Worm (Caenorhabditis elegans) whole organism, early embryonic: ENCODE measurements around the gene seb-3.

ENCODE experiments used
- B0310.2 ChIP-seq: sonication (generic microtip); optimal IDR thresholded peaks from 2 replicates; lab custom pipeline; 2016; ENCODE audit warnings: mild to moderate bottlenecking, missing genetic modification characterization, missing compliant biosample characterization
- F13C5.2 ChIP-seq: sonication (generic microtip); optimal IDR thresholded peaks from 2 replicates; lab custom pipeline; 2017; ENCODE audit warnings: mild to moderate bottlenecking, missing genetic modification characterization, inconsistent platforms, missing compliant biosample characterization
- aly-1 ChIP-seq: sonication (generic microtip); optimal IDR thresholded peaks from 2 replicates; lab custom pipeline; 2016; ENCODE audit warnings: missing genetic modification characterization, missing compliant biosample characterization
- ama-1 ChIP-seq: fragments of 150-350 bp; optimal IDR thresholded peaks from 2 replicates; lab custom pipeline; 2014
- ceh-13 ChIP-seq: fragments of 200-800 bp; sonication (Bioruptor generic); optimal IDR thresholded peaks from 2 replicates; lab custom pipeline; 2018; ENCODE audit warnings: mild to moderate bottlenecking, missing genetic modification characterization, missing compliant biosample characterization
- ceh-36 ChIP-seq: sonication (generic microtip); optimal IDR thresholded peaks from 2 replicates; lab custom pipeline; 2016; ENCODE audit warnings: missing genetic modification characterization, inconsistent platforms, missing compliant biosample characterization
- ets-7 ChIP-seq: sonication (generic microtip); optimal IDR thresholded peaks from 2 replicates; lab custom pipeline; 2016; ENCODE audit warnings: missing genotype, missing genetic modification characterization, missing compliant biosample characterization
- flt-1 ChIP-seq: fragments of 200-800 bp; sonication (Bioruptor generic); IDR thresholded peaks from 2 replicates; pipeline ENCODE4 v1.3.6; 2022; ENCODE audit warnings: missing genetic modification characterization, missing compliant biosample characterization
- hmbx-1 ChIP-seq: sonication (generic microtip); optimal IDR thresholded peaks from 2 replicates; lab custom pipeline; 2016; ENCODE audit warnings: mild to moderate bottlenecking, missing genetic modification characterization, missing compliant biosample characterization
- hmg-4 ChIP-seq: fragments of 200-800 bp; sonication (Bioruptor generic); optimal IDR thresholded peaks from 2 replicates; lab custom pipeline; 2018; ENCODE audit warnings: mild to moderate bottlenecking, missing genetic modification characterization, missing compliant biosample characterization
- hnd-1 ChIP-seq: sonication (generic microtip); optimal IDR thresholded peaks from 2 replicates; lab custom pipeline; 2016; ENCODE audit warnings: missing genetic modification characterization, missing compliant biosample characterization
- pes-1 ChIP-seq: fragments of 200-800 bp; sonication (Bioruptor generic); IDR thresholded peaks from 2 replicates; pipeline ENCODE4 v1.3.6; 2022; ENCODE audit warnings: missing genetic modification reagents, missing genetic modification characterization, missing compliant biosample characterization
- scrt-1 ChIP-seq: fragments of 200-800 bp; sonication (Bioruptor generic); IDR thresholded peaks from 2 replicates; pipeline ENCODE4 v1.3.6; 2022; ENCODE audit warnings: missing genetic modification characterization, missing compliant biosample characterization
- sea-1 ChIP-seq: fragments of 200-800 bp; sonication (Bioruptor generic); conservative IDR thresholded peaks from 2 replicates; pipeline ENCODE4 v1.3.6; 2022; ENCODE audit warnings: missing genetic modification characterization, missing compliant biosample characterization
- tbx-11 ChIP-seq: fragments of 200-800 bp; sonication (Bioruptor generic); IDR thresholded peaks from 2 replicates; pipeline ENCODE4 v1.3.6; 2022; ENCODE audit warnings: missing genetic modification characterization, missing compliant biosample characterization
- tbx-37 ChIP-seq: fragments of 200-800 bp; sonication (Bioruptor generic); conservative IDR thresholded peaks from 2 replicates; pipeline ENCODE4 v1.3.6; 2022; ENCODE audit warnings: missing genetic modification reagents, missing genetic modification characterization, missing compliant biosample characterization
- tra-4 ChIP-seq: sonication (generic microtip); optimal IDR thresholded peaks from 2 replicates; lab custom pipeline; 2017; ENCODE audit warnings: missing genetic modification characterization, missing compliant biosample characterization

The seb-3 gene

ce11 chrX:14993744-14994143 lies 32.4 kb upstream of the seb-3 start:
- no peak for TF ChIP-seq hmbx-1 (tag; lab: Kevin White, UChicago)
- no peak for TF ChIP-seq hmg-4 (GFP tag; lab: Kevin White, UChicago)
- no peak for TF ChIP-seq tbx-11 (GFP tag; lab: Robert Waterston, UW)
- no peak for TF ChIP-seq ceh-36 (tag; lab: Kevin White, UChicago)
- TF ChIP-seq sea-1 (GFP tag; lab: Robert Waterston, UW): no peak
- no peak for TF ChIP-seq tbx-37
- TF ChIP-seq F13C5.2: no peak
- no peak for TF ChIP-seq aly-1 (tag; lab: Kevin White, UChicago)
- TF ChIP-seq ama-1 (lab: Kevin White, UChicago): no peak
- no peak for TF ChIP-seq B0310.2 (tag; lab: Kevin White, UChicago)
- TF ChIP-seq flt-1 (GFP tag; lab: Robert Waterston, UW): no peak
- TF ChIP-seq tra-4 (tag; lab: Kevin White, UChicago): no peak
- no peak for TF ChIP-seq pes-1 (GFP tag; lab: Robert Waterston, UW)
- TF ChIP-seq ceh-13 (GFP tag; lab: Kevin White, UChicago): no peak
- TF ChIP-seq scrt-1: no peak

DNA sequence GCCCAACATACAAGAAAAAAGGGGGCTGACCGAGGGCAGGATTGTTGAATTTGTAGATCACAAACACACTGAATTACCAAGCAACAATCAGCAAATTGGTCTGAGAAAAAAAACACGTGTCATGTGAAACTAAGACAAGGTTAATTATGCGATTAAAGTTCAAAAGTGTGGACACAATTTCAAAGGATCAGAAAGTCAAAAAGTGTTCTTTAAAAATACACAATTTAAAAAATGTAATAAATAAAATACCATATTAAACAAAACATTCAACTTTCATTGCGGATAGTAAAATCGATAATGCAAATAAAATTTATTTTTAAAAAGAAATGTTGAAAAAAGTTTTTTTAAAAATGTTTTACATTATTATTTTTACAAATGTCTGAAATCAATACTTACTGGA lies 27.0 kb upstream of the seb-3 start, which contains the start of gene cutl-3:
TSS of gene cutl-3 (minus strand) at position 101 of the 400 bp plus-strand sequence.
- TF ChIP-seq hmg-4 (GFP tag; lab: Kevin White, UChicago) (no peak), tra-4 (tag; lab: Kevin White, UChicago) (no peak), pes-1 (GFP tag; lab: Robert Waterston, UW) (no peak), sea-1 (GFP tag; lab: Robert Waterston, UW) (no peak), B0310.2 (tag; lab: Kevin White, UChicago) (no peak), ceh-13 (GFP tag; lab: Kevin White, UChicago) (no peak), scrt-1 (no peak), hnd-1 (tag; lab: Kevin White, UChicago) (no peak), hmbx-1 (tag; lab: Kevin White, UChicago) (no peak), flt-1 (GFP tag; lab: Robert Waterston, UW) (no peak), ets-7 (no peak)

DNA sequence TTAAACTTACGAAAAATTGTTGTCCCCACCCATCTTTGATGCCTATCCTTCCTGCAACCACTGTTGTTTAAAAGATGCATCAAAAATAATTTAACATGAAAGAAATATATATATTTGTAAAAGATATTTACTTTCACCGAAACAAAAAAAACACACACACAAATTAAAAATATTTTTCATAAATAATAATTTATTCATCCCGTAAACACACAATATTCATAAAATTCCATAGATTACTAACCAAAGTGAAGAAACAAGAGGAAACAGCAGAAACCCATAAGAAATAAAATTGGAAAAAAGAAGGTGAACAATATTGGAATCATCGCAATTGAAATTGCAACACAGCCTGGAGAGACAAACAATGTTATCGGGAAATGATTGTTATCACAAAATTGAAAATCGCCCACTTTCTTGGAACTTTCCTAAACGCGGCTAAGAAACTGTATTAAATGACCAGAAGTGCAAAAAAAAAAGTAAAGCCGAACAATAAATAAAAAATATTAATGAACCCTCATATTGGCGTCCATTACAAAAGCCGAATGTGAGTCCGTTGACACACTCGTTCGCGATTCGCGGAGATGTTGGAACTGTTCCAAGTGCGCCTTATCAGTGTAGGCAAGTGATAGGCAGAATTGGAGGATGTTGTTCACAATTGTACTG lies 22.1 kb upstream of the seb-3 start, which contains the start of gene slc-25A18.1:
TSS of gene slc-25A18.1 (minus strand) at position 51 of the 660 bp plus-strand sequence.
- no peak for TF ChIP-seq ets-7
- no peak for TF ChIP-seq hmg-4 (GFP tag; lab: Kevin White, UChicago)
- TF ChIP-seq F13C5.2: no peak
- TF ChIP-seq scrt-1: no peak
- no peak for TF ChIP-seq aly-1 (tag; lab: Kevin White, UChicago)
- TF ChIP-seq hnd-1 (tag; lab: Kevin White, UChicago): no peak
- TF ChIP-seq flt-1 (GFP tag; lab: Robert Waterston, UW): no peak
- no peak for TF ChIP-seq tra-4 (tag; lab: Kevin White, UChicago)
- TF ChIP-seq ceh-13 (GFP tag; lab: Kevin White, UChicago): no peak
- TF ChIP-seq B0310.2 (tag; lab: Kevin White, UChicago): no peak
- no peak for TF ChIP-seq tbx-11 (GFP tag; lab: Robert Waterston, UW)
- no peak for TF ChIP-seq tbx-37
- TF ChIP-seq hmbx-1 (tag; lab: Kevin White, UChicago): no peak
- no peak for TF ChIP-seq sea-1 (GFP tag; lab: Robert Waterston, UW)
- TF ChIP-seq ama-1 (lab: Kevin White, UChicago): no peak
- no peak for TF ChIP-seq pes-1 (GFP tag; lab: Robert Waterston, UW)
- TF ChIP-seq ceh-36 (tag; lab: Kevin White, UChicago): no peak

DNA sequence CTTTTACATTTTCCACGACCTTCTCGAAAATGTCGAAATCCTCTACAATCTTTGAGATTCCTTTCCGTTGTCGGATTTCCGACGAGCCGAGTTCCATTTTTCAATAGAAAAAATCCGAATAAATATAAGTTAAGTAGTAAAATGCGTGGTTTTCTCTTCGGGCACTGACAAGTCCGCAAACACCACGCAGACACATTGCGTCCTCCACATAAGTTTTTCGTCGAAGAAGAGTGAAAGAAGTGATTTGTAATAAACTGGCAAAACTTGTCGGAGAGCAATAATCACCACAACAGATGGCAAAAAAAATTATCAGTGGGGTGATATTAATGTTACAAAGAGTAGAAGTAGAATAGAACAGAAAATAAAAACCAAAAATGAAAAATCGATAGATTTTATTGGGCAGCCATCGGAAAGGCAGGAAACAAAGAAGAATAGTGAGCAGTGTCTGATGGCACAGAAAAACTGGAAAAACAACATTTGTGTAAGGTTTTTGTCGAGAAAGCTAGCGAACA lies 19.2 kb upstream of the seb-3 start, which contains the start of gene ergi-2:
TSS of gene ergi-2 (minus strand) at position 462 of the 512 bp plus-strand sequence.
- no peak for TF ChIP-seq ceh-13 (GFP tag; lab: Kevin White, UChicago)
- no peak for TF ChIP-seq ets-7
- TF ChIP-seq sea-1 (GFP tag; lab: Robert Waterston, UW): no peak
- no peak for TF ChIP-seq aly-1 (tag; lab: Kevin White, UChicago)
- no peak for TF ChIP-seq ceh-36 (tag; lab: Kevin White, UChicago)
- TF ChIP-seq tra-4 (tag; lab: Kevin White, UChicago): no peak
- TF ChIP-seq tbx-37: no peak

DNA sequence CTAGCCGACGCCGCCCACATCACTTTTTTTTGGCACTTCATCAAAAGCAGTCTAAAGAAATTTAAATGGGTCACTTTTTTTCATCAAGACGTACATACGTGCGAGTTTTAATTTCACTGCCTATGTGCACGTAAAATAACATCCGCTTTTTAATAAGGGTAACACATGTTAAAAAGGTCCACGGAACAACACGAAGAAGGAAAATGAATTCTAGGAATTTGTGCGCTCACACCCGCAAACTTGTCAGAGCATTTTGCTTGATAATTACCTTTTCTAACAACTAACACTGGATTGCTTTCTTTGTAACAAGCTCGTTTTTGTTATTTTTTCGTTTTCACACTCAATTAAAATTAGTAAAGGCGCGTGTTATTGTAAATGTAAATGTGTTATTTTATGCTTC lies 17.4 kb upstream of the seb-3 start:
- no peak for TF ChIP-seq tbx-37

ce11 chrX:15010941-15011340 lies 15.2 kb upstream of the seb-3 start:
- TF ChIP-seq tra-4 (tag; lab: Kevin White, UChicago): no peak

DNA sequence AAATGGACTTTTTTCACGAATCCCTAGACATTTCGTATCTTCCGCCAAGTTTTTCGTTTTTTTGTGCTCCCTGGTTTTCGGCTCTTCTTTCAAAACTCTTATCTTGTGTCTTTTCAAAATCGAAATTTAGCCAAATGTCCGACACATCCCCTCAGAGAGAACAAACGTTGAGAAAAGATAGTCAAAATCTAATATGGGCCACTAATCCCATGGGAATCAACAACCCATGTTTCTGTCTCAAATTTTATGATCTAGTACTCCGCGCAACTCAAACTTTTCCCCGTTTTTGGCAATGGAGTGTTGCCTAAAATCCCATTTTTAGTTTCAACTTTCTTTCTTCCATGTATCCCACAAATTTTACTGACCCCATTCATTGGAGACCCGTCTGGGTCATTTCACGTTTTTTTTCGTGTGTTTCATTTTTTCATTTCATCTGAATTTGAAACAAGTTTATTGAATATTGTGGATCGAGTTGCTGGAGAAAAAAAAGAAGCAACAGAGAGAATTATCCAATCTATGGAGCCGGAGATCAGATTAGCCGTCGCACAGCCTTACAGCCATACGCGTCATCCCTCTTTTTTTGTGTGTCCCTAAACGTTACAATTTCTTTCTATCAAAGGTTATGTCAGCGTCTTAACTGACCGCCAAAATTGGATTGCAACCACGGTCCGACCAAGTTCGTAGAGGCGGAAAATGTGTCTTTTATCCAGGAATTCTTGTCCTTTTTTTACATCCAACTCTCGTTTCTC lies 14.4 kb upstream of the seb-3 start:
- TF ChIP-seq scrt-1 (no peak), hmbx-1 (tag; lab: Kevin White, UChicago) (no peak), ceh-13 (GFP tag; lab: Kevin White, UChicago) (no peak), ets-7 (no peak), flt-1 (GFP tag; lab: Robert Waterston, UW) (no peak), tra-4 (tag; lab: Kevin White, UChicago) (no peak), sea-1 (GFP tag; lab: Robert Waterston, UW) (no peak), tbx-11 (GFP tag; lab: Robert Waterston, UW) (no peak), hmg-4 (GFP tag; lab: Kevin White, UChicago) (no peak), F13C5.2 (no peak), ceh-36 (tag; lab: Kevin White, UChicago) (no peak), pes-1 (GFP tag; lab: Robert Waterston, UW) (no peak), ama-1 (lab: Kevin White, UChicago) (no peak)
